Worm (Caenorhabditis elegans) whole organism, L3 larva: Measurements from ENCODE around the gene M02E1.1.

Experiments used
- ama-1 ChIP-seq: fragments of 150-350 bp; optimal IDR thresholded peaks from 2 replicates; lab custom pipeline; 2018
- elt-3 ChIP-seq, 3 experiments: fragments of 150-350 bp in 1 of 3; sonication (generic microtip) in 2 of 3; optimal IDR thresholded peaks; 2 replicates in 2 of 3; 4 replicates in 1 of 3; lab custom pipeline; 2014 to 2017; ENCODE audit warnings: missing biosample characterization in 3 of 3, missing genetic modification characterization in 3 of 3
- fkh-2 ChIP-seq: fragments of 150-350 bp; optimal IDR thresholded peaks from 2 replicates; lab custom pipeline; 2014; ENCODE audit warnings: missing biosample characterization, missing genetic modification reagents, missing genetic modification characterization
- jun-1 ChIP-seq: fragments of 150-350 bp; optimal IDR thresholded peaks from 2 replicates; lab custom pipeline; 2014; ENCODE audit warnings: missing biosample characterization, missing genetic modification reagents, missing genetic modification characterization
- lin-39 ChIP-seq: fragments of 150-350 bp; optimal IDR thresholded peaks from 2 replicates; lab custom pipeline; 2018; ENCODE audit warnings: missing biosample characterization, missing genetic modification reagents, missing genetic modification characterization
- nhr-12 ChIP-seq: fragments of 150-350 bp; optimal IDR thresholded peaks from 2 replicates; lab custom pipeline; 2014; ENCODE audit warnings: missing biosample characterization, missing genetic modification characterization
- nhr-237 ChIP-seq: fragments of 150-350 bp; optimal IDR thresholded peaks from 2 replicates; lab custom pipeline; 2014; ENCODE audit warnings: missing biosample characterization, missing genetic modification characterization
- nhr-43 ChIP-seq: sonication (generic microtip); optimal IDR thresholded peaks from 2 replicates; lab custom pipeline; 2016; ENCODE audit warnings: mild to moderate bottlenecking, missing genetic modification characterization, missing compliant biosample characterization; ENCODE audit not compliant: poor library complexity, severe bottlenecking
- nhr-67 ChIP-seq: fragments of 150-350 bp; optimal IDR thresholded peaks from 2 replicates; lab custom pipeline; 2014; ENCODE audit warnings: missing biosample characterization, missing genetic modification characterization
- pqm-1 ChIP-seq: fragments of 150-350 bp; optimal IDR thresholded peaks from 2 replicates; lab custom pipeline; 2017; ENCODE audit warnings: missing biosample characterization, missing genetic modification characterization, inconsistent platforms
- snpc-4 ChIP-seq: fragments of 150-350 bp; optimal IDR thresholded peaks from 2 replicates; lab custom pipeline; 2014; ENCODE audit warnings: missing biosample characterization, missing genetic modification characterization
- tbx-2 ChIP-seq: sonication (generic microtip); optimal IDR thresholded peaks from 2 replicates; lab custom pipeline; 2016; ENCODE audit warnings: mild to moderate bottlenecking, missing genetic modification characterization, missing compliant biosample characterization
- unc-39 ChIP-seq: sonication (generic microtip); optimal IDR thresholded peaks from 4 replicates; lab custom pipeline; 2017; ENCODE audit warnings: missing biosample characterization, missing genetic modification characterization
- ztf-11 ChIP-seq: fragments of 150-350 bp; optimal IDR thresholded peaks from 2 replicates; lab custom pipeline; 2014; ENCODE audit warnings: missing biosample characterization, missing genetic modification characterization

- TF ChIP-seq fkh-2 (tag; lab: Kevin White, UChicago) (no peak), ztf-11 (tag; lab: Kevin White, UChicago) (no peak), tbx-2 (tag; lab: Kevin White, UChicago) (no peak), nhr-12 (no peak), pqm-1 (tag; lab: Kevin White, UChicago) (no peak), nhr-43 (no peak), elt-3 (tag; optimal IDR thresholded peaks at IDR 0.05; lab: Kevin White, UChicago) (no peak), ama-1 (lab: Kevin White, UChicago) (peak; percentile 26), snpc-4 (tag; lab: Kevin White, UChicago) (no peak), nhr-67 (no peak), unc-39 (tag; lab: Kevin White, UChicago) (no peak), nhr-237 (no peak), lin-39 (tag; lab: Kevin White, UChicago) (no peak), jun-1 (no peak)
Observed at ce11 chrX:325597-326161, at the start of gene M02E1.1.
